Fruit fly (Drosophila melanogaster) whole organism, embryonic: ENCODE results near the gene CG17801.

Experiments
- Adf1 ChIP-seq: fragments of 200-800 bp; sonication (Bioruptor generic); IDR thresholded peaks from 2 replicates; pipeline ENCODE4 v1.3.6; 2022; ENCODE audit warnings: missing biosample characterization, missing genetic modification characterization
- Blimp-1 ChIP-seq: fragments of 200-800 bp; sonication (Bioruptor generic); optimal IDR thresholded peaks from 3 replicates; lab custom pipeline; 2018; ENCODE audit warnings: missing biosample characterization, missing genetic modification characterization, mild to moderate bottlenecking, moderate library complexity, missing genetic modification reagents
- CG10274 ChIP-seq: fragments of 200-800 bp; sonication (Bioruptor generic); optimal IDR thresholded peaks from 3 replicates; lab custom pipeline; 2017; ENCODE audit warnings: missing biosample characterization, mild to moderate bottlenecking, missing genetic modification characterization
- CG10321 ChIP-seq: fragments of 200-800 bp; sonication (Bioruptor generic); IDR thresholded peaks from 2 replicates; pipeline ENCODE4 v1.3.6; 2022; ENCODE audit warnings: missing biosample characterization, missing genetic modification characterization
- CG10366 ChIP-seq: fragments of 200-800 bp; sonication (Bioruptor generic); IDR thresholded peaks from 2 replicates; pipeline ENCODE4 v1.3.6; 2022; ENCODE audit warnings: missing biosample characterization, missing genetic modification characterization
- CG11085 ChIP-seq: fragments of 200-800 bp; sonication (Bioruptor generic); IDR thresholded peaks from 2 replicates; pipeline ENCODE4 v1.3.6; 2022; ENCODE audit warnings: missing biosample characterization, missing genetic modification characterization
- CG11696 ChIP-seq: fragments of 200-800 bp; sonication (Bioruptor generic); IDR thresholded peaks from 2 replicates; pipeline ENCODE4 v1.3.6; 2022; ENCODE audit warnings: missing biosample characterization, missing genetic modification characterization
- CG12155 ChIP-seq: fragments of 200-800 bp; sonication (Bioruptor generic); optimal IDR thresholded peaks from 3 replicates; lab custom pipeline; 2016; ENCODE audit warnings: missing biosample characterization, missing genetic modification characterization
- CG12219 ChIP-seq: fragments of 200-800 bp; sonication (Bioruptor generic); optimal IDR thresholded peaks from 3 replicates; lab custom pipeline; 2018; ENCODE audit warnings: missing biosample characterization, mild to moderate bottlenecking, missing genetic modification characterization
- CG12236 ChIP-seq: fragments of 200-800 bp; sonication (Bioruptor generic); optimal IDR thresholded peaks from 2 replicates; lab custom pipeline; 2016; ENCODE audit warnings: missing biosample characterization, missing genetic modification characterization
- CG12744 ChIP-seq: fragments of 200-800 bp; sonication (Bioruptor generic); optimal IDR thresholded peaks from 2 replicates; lab custom pipeline; 2016; ENCODE audit warnings: missing biosample characterization, missing genetic modification characterization
- CG13287 ChIP-seq: fragments of 200-800 bp; sonication (Bioruptor generic); IDR thresholded peaks from 2 replicates; pipeline ENCODE4 v1.3.6; 2022; ENCODE audit warnings: missing biosample characterization, missing genetic modification characterization; ENCODE audit not compliant: partially characterized antibody
- CG14860 ChIP-seq: fragments of 200-800 bp; sonication (Bioruptor generic); IDR thresholded peaks from 3 replicates; pipeline ENCODE4 v1.3.6; 2022; ENCODE audit warnings: missing biosample characterization, missing genetic modification characterization; ENCODE audit not compliant: partially characterized antibody
- CG15011 ChIP-seq: fragments of 200-800 bp; sonication (Bioruptor generic); optimal IDR thresholded peaks from 3 replicates; lab custom pipeline; 2018; ENCODE audit warnings: missing biosample characterization, mild to moderate bottlenecking, missing genetic modification characterization
- CG17361 ChIP-seq: fragments of 200-800 bp; sonication (Bioruptor generic); IDR thresholded peaks from 3 replicates; pipeline ENCODE4 v1.3.6; 2022; ENCODE audit warnings: missing biosample characterization, missing genetic modification characterization
- CG17385 ChIP-seq: fragments of 200-800 bp; sonication (Bioruptor generic); optimal IDR thresholded peaks from 3 replicates; lab custom pipeline; 2018; ENCODE audit warnings: missing biosample characterization, mild to moderate bottlenecking, missing genetic modification characterization
- CG17912 ChIP-seq: fragments of 200-800 bp; sonication (Bioruptor generic); optimal IDR thresholded peaks from 2 replicates; lab custom pipeline; 2018; ENCODE audit warnings: missing biosample characterization, mild to moderate bottlenecking, missing genetic modification characterization
- CG18599 ChIP-seq: fragments of 200-800 bp; sonication (Bioruptor generic); optimal IDR thresholded peaks from 3 replicates; lab custom pipeline; 2017; ENCODE audit warnings: missing biosample characterization, missing genetic modification characterization, mild to moderate bottlenecking, moderate library complexity, missing genetic modification reagents
- CG2120 ChIP-seq: fragments of 200-800 bp; sonication (Bioruptor generic); optimal IDR thresholded peaks from 3 replicates; lab custom pipeline; 2016; ENCODE audit warnings: missing biosample characterization, missing genetic modification characterization
- CG2199 ChIP-seq: fragments of 200-800 bp; sonication (Bioruptor generic); IDR thresholded peaks from 3 replicates; pipeline ENCODE4 v1.3.6; 2022; ENCODE audit warnings: missing biosample characterization, missing genetic modification characterization
- CG2202 ChIP-seq: fragments of 200-800 bp; sonication (Bioruptor generic); optimal IDR thresholded peaks from 2 replicates; lab custom pipeline; 2018; ENCODE audit warnings: missing biosample characterization, mild to moderate bottlenecking, missing genetic modification characterization
- CG2678 ChIP-seq: fragments of 200-800 bp; sonication (Bioruptor generic); optimal IDR thresholded peaks from 3 replicates; lab custom pipeline; 2019; ENCODE audit warnings: missing biosample characterization, mild to moderate bottlenecking, missing genetic modification characterization, moderate library complexity
- CG2712 ChIP-seq: fragments of 200-800 bp; optimal IDR thresholded peaks from 3 replicates; lab custom pipeline; 2019; ENCODE audit warnings: missing biosample characterization, mild to moderate bottlenecking, missing genetic modification characterization, moderate library complexity
- CG33557 ChIP-seq: fragments of 200-800 bp; sonication (Bioruptor generic); optimal IDR thresholded peaks from 2 replicates; lab custom pipeline; 2019; ENCODE audit warnings: missing biosample characterization, mild to moderate bottlenecking, missing genetic modification characterization, moderate library complexity
- CG3407 ChIP-seq: fragments of 200-800 bp; sonication (Bioruptor generic); optimal IDR thresholded peaks from 2 replicates; lab custom pipeline; 2018; ENCODE audit warnings: missing biosample characterization, mild to moderate bottlenecking, missing genetic modification characterization
- CG34224 ChIP-seq: fragments of 200-800 bp; sonication (Bioruptor generic); IDR thresholded peaks from 3 replicates; pipeline ENCODE4 v1.3.6; 2022; ENCODE audit warnings: missing biosample characterization, missing genetic modification characterization; ENCODE audit not compliant: partially characterized antibody
- CG6254 ChIP-seq: fragments of 200-800 bp; sonication (Bioruptor generic); optimal IDR thresholded peaks from 3 replicates; lab custom pipeline; 2017; ENCODE audit warnings: mild to moderate bottlenecking, missing biosample characterization, missing genetic modification reagents, missing genetic modification characterization
- CG7357 ChIP-seq: fragments of 200-800 bp; sonication (Bioruptor generic); IDR thresholded peaks from 3 replicates; pipeline ENCODE4 v1.3.6; 2022; ENCODE audit warnings: missing biosample characterization, missing genetic modification characterization
- CG7928 ChIP-seq: fragments of 200-800 bp; sonication (Bioruptor generic); optimal IDR thresholded peaks from 2 replicates; lab custom pipeline; 2017; ENCODE audit warnings: missing biosample characterization, mild to moderate bottlenecking, missing genetic modification characterization
- CG7987 ChIP-seq: fragments of 200-800 bp; sonication (Bioruptor generic); optimal IDR thresholded peaks from 2 replicates; lab custom pipeline; 2018; ENCODE audit warnings: missing biosample characterization, mild to moderate bottlenecking, missing genetic modification characterization, moderate library complexity
- CG8281 ChIP-seq: fragments of 200-800 bp; sonication (Bioruptor generic); optimal IDR thresholded peaks from 2 replicates; lab custom pipeline; 2018; ENCODE audit warnings: missing biosample characterization, mild to moderate bottlenecking, missing genetic modification characterization, moderate library complexity
- CG9932 ChIP-seq: fragments of 200-800 bp; sonication (Bioruptor generic); IDR thresholded peaks from 2 replicates; pipeline ENCODE4 v1.3.6; 2022; ENCODE audit warnings: missing biosample characterization, missing genetic modification characterization
- E2f2 ChIP-seq: fragments of 200-800 bp; sonication (Bioruptor generic); IDR thresholded peaks from 2 replicates; pipeline ENCODE4 v1.3.6; 2022; ENCODE audit warnings: missing biosample characterization, missing genetic modification characterization
- HHEX ChIP-seq: fragments of 200-800 bp; sonication (Bioruptor generic); optimal IDR thresholded peaks from 3 replicates; lab custom pipeline; 2017; ENCODE audit warnings: missing biosample characterization, mild to moderate bottlenecking, missing genetic modification characterization, missing genetic modification reagents
- Hand ChIP-seq: fragments of 200-800 bp; sonication (Bioruptor generic); optimal IDR thresholded peaks from 2 replicates; lab custom pipeline; 2017; ENCODE audit warnings: mild to moderate bottlenecking, missing biosample characterization, missing genetic modification reagents, missing genetic modification characterization
- NK7.1 ChIP-seq: fragments of 200-800 bp; sonication (Bioruptor generic); optimal IDR thresholded peaks from 3 replicates; lab custom pipeline; 2016; ENCODE audit warnings: missing biosample characterization, missing genetic modification characterization
- Nf-YB ChIP-seq: fragments of 200-800 bp; sonication (Bioruptor generic); optimal IDR thresholded peaks from 3 replicates; lab custom pipeline; 2019; ENCODE audit warnings: missing biosample characterization, mild to moderate bottlenecking, missing genetic modification characterization, moderate library complexity
- TFAM ChIP-seq: fragments of 200-800 bp; sonication (Bioruptor generic); optimal IDR thresholded peaks from 2 replicates; lab custom pipeline; 2017; ENCODE audit warnings: missing biosample characterization, missing genetic modification characterization, inconsistent platforms
- Xrp1 ChIP-seq: fragments of 200-800 bp; sonication (Bioruptor generic); IDR thresholded peaks from 2 replicates; pipeline ENCODE4 v1.3.6; 2022; ENCODE audit warnings: missing biosample characterization, missing genetic modification characterization
- bab2 ChIP-seq: fragments of 200-800 bp; sonication (Bioruptor generic); optimal IDR thresholded peaks from 2 replicates; lab custom pipeline; 2016; ENCODE audit warnings: missing biosample characterization, missing genetic modification characterization
- cg ChIP-seq: fragments of 200-800 bp; sonication (Bioruptor generic); optimal IDR thresholded peaks from 3 replicates; lab custom pipeline; 2019; ENCODE audit warnings: missing biosample characterization, mild to moderate bottlenecking, missing genetic modification characterization, moderate library complexity
- crp ChIP-seq, 2 experiments: fragments of 200-800 bp; sonication (Bioruptor generic); optimal IDR thresholded peaks; 2 replicates in 1 of 2; 3 replicates in 1 of 2; lab custom pipeline; 2017; ENCODE audit warnings: missing biosample characterization in 2 of 2, missing genetic modification characterization in 2 of 2, mild to moderate bottlenecking in 1 of 2, moderate library complexity in 1 of 2
- dan ChIP-seq: fragments of 200-800 bp; sonication (Bioruptor generic); IDR thresholded peaks from 2 replicates; pipeline ENCODE4 v1.3.6; 2022; ENCODE audit warnings: missing biosample characterization, missing genetic modification characterization
- dmrt99B ChIP-seq: fragments of 200-800 bp; sonication (Bioruptor generic); optimal IDR thresholded peaks from 2 replicates; lab custom pipeline; 2018; ENCODE audit warnings: missing biosample characterization, mild to moderate bottlenecking, missing genetic modification characterization, moderate library complexity
- jing ChIP-seq: fragments of 200-800 bp; sonication (Bioruptor generic); optimal IDR thresholded peaks from 2 replicates; lab custom pipeline; 2018; ENCODE audit warnings: missing biosample characterization, mild to moderate bottlenecking, missing genetic modification characterization
- kah ChIP-seq: fragments of 200-800 bp; sonication (Bioruptor generic); optimal IDR thresholded peaks from 2 replicates; lab custom pipeline; 2018; ENCODE audit warnings: missing biosample characterization, mild to moderate bottlenecking, missing genetic modification characterization
- mirr ChIP-seq: fragments of 200-800 bp; sonication (Bioruptor generic); optimal IDR thresholded peaks from 3 replicates; lab custom pipeline; 2018; ENCODE audit warnings: missing biosample characterization, mild to moderate bottlenecking, missing genetic modification characterization
- pb ChIP-seq: fragments of 200-800 bp; sonication (Bioruptor generic); optimal IDR thresholded peaks from 3 replicates; lab custom pipeline; 2016; ENCODE audit warnings: missing biosample characterization, missing genetic modification characterization
- tap ChIP-seq: fragments of 200-800 bp; optimal IDR thresholded peaks from 3 replicates; lab custom pipeline; 2019; ENCODE audit warnings: missing biosample characterization, mild to moderate bottlenecking, missing genetic modification characterization, moderate library complexity
- wor ChIP-seq: fragments of 200-800 bp; sonication (Bioruptor generic); IDR thresholded peaks from 2 replicates; pipeline ENCODE4 v1.3.6; 2022; ENCODE audit warnings: missing biosample characterization, missing genetic modification characterization
- yki ChIP-seq: fragments of >200 bp; optimal IDR thresholded peaks from 3 replicates; lab custom pipeline; 2018

The CG17801 gene

dm6 chr3R:17809014-17809413, 2.1 kb upstream of the CG17801 start, which contains the start of gene Odj (continued):
- TF ChIP-seq CG12219 (GFP tag; lab: Kevin White, UChicago) (no peak), CG12744 (peak; percentile 23), CG11696 (no peak), CG34224 (GFP tag; lab: Robert Waterston, UW) (peak; percentile 98), CG9932 (GFP tag; lab: Robert Waterston, UW) (peak; percentile 64), Blimp-1 (GFP tag; lab: Kevin White, UChicago) (no peak), CG10366 (GFP tag; lab: Robert Waterston, UW) (no peak), CG11085 (GFP tag; lab: Robert Waterston, UW) (no peak), CG18599 (no peak), CG14860 (peak; percentile 85), wor (GFP tag; lab: Robert Waterston, UW) (no peak), CG10274 (GFP tag; lab: Kevin White, UChicago) (no peak), E2f2 (GFP tag; lab: Robert Waterston, UW) (peak; percentile 81), pb (no peak), CG2120 (GFP tag; lab: Kevin White, UChicago) (peak; percentile 35), CG10321 (GFP tag; lab: Robert Waterston, UW) (no peak), NK7.1 (GFP tag; lab: Kevin White, UChicago) (no peak), crp (GFP tag; optimal IDR thresholded peaks at IDR 0.05; lab: Kevin White, UChicago) (peak in 1 of 2 experiments; percentile 9), CG7928 (GFP tag; lab: Kevin White, UChicago) (no peak), Xrp1 (GFP tag; lab: Robert Waterston, UW) (no peak), yki (lab: Kevin White, UChicago) (no peak), dmrt99B (tag; lab: Kevin White, UChicago) (no peak), bab2 (no peak), Adf1 (GFP tag; lab: Robert Waterston, UW) (no peak), mirr (GFP tag; lab: Kevin White, UChicago) (no peak), CG7357 (GFP tag; lab: Robert Waterston, UW) (no peak), CG33557 (no peak), tap (no peak), HHEX (GFP tag; lab: Kevin White, UChicago) (no peak), CG3407 (no peak), CG13287 (peak; percentile 97), CG6254 (GFP tag; lab: Kevin White, UChicago) (no peak), TFAM (GFP tag; lab: Kevin White, UChicago) (no peak), CG2678 (no peak), CG2199 (GFP tag; lab: Robert Waterston, UW) (no peak), CG8281 (tag; lab: Kevin White, UChicago) (no peak), CG2202 (tag; lab: Kevin White, UChicago) (no peak), CG12155 (no peak), CG12236 (GFP tag; lab: Kevin White, UChicago) (no peak), Hand (GFP tag; lab: Kevin White, UChicago) (no peak), jing (GFP tag; lab: Kevin White, UChicago) (no peak), CG15011 (no peak), CG7987 (no peak), Nf-YB (GFP tag; lab: Kevin White, UChicago) (no peak), kah (GFP tag; lab: Kevin White, UChicago) (no peak), dan (GFP tag; lab: Robert Waterston, UW) (no peak), CG17912 (no peak), cg (no peak), CG2712 (tag; lab: Kevin White, UChicago) (peak; percentile 47), CG17385 (GFP tag; lab: Kevin White, UChicago) (no peak), CG17361 (GFP tag; lab: Robert Waterston, UW) (0 out of 3 replicates have a peak, but pooled peaks have one; percentile 20)
